Worm (Caenorhabditis elegans) whole organism, late embryonic: Measurements from ENCODE around the gene F16G10.3.

Source experiments
- F13H6.1 ChIP-seq: sonication (generic microtip); optimal IDR thresholded peaks from 2 replicates; lab custom pipeline; 2016; ENCODE audit warnings: missing genetic modification characterization, missing compliant biosample characterization
- T23F11.4 ChIP-seq: fragments of 200-800 bp; sonication (Bioruptor generic); optimal IDR thresholded peaks from 2 replicates; lab custom pipeline; 2018; ENCODE audit warnings: mild to moderate bottlenecking, missing genetic modification characterization, missing compliant biosample characterization
- ama-1 ChIP-seq: fragments of 150-350 bp; optimal IDR thresholded peaks from 2 replicates; lab custom pipeline; 2014
- ceh-19 ChIP-seq: fragments of 200-800 bp; sonication (Bioruptor generic); optimal IDR thresholded peaks from 2 replicates; lab custom pipeline; 2018; ENCODE audit warnings: mild to moderate bottlenecking, missing genetic modification characterization, missing compliant biosample characterization
- ceh-34 ChIP-seq: sonication (generic microtip); optimal IDR thresholded peaks from 2 replicates; lab custom pipeline; 2016; ENCODE audit warnings: mild to moderate bottlenecking, missing genetic modification characterization, missing compliant biosample characterization
- ceh-6 ChIP-seq: fragments of 200-800 bp; sonication (Bioruptor generic); optimal IDR thresholded peaks from 2 replicates; lab custom pipeline; 2018; ENCODE audit warnings: mild to moderate bottlenecking, missing genetic modification characterization, missing compliant biosample characterization
- ceh-9 ChIP-seq: sonication (generic microtip); optimal IDR thresholded peaks from 2 replicates; lab custom pipeline; 2016; ENCODE audit warnings: mild to moderate bottlenecking, missing genetic modification characterization, inconsistent platforms, missing compliant biosample characterization
- fkh-10 ChIP-seq: fragments of 150-350 bp; optimal IDR thresholded peaks from 2 replicates; lab custom pipeline; 2014; ENCODE audit warnings: missing biosample characterization, missing genetic modification reagents, missing genetic modification characterization
- nhr-11 ChIP-seq: fragments of 150-350 bp; optimal IDR thresholded peaks from 2 replicates; lab custom pipeline; 2014; ENCODE audit warnings: missing biosample characterization, missing genetic modification characterization
- pros-1 ChIP-seq: fragments of 150-350 bp; optimal IDR thresholded peaks from 2 replicates; lab custom pipeline; 2014; ENCODE audit warnings: missing biosample characterization, missing genetic modification reagents, missing genetic modification characterization
- tbx-2 ChIP-seq: sonication (generic microtip); optimal IDR thresholded peaks from 2 replicates; lab custom pipeline; 2016; ENCODE audit warnings: missing genetic modification characterization, missing compliant biosample characterization

DNA sequence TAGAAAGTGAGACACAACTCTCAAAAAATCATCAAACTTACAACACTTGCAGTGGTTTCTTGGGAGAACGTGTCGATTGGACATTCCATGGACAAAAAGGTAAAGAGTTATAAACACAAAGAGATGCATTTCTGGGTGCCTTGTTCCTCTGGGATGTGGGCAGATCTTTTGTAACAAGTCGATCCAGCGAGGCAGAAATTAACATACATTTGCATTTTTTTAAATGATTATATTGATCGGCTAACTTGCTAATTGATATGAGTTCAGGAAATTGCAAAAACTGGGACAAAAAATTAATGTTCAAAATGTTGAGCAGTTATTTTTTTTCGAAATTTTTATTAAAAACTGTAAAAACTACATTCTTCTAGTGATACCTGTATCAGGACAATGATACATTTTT is 5.6 kb downstream of the F16G10.3 start, which contains the start of gene F16G10.6:
- TF ChIP-seq ceh-34 (tag; lab: Kevin White, UChicago) (no peak), ceh-6 (GFP tag; lab: Kevin White, UChicago) (no peak), nhr-11 (tag; lab: Kevin White, UChicago) (no peak), ceh-19 (GFP tag; lab: Kevin White, UChicago) (no peak), ama-1 (lab: Kevin White, UChicago) (no peak), T23F11.4 (GFP tag; lab: Kevin White, UChicago) (no peak), F13H6.1 (no peak), pros-1 (tag; lab: Kevin White, UChicago) (no peak), ceh-9 (tag; lab: Kevin White, UChicago) (no peak), fkh-10 (GFP tag; lab: Kevin White, UChicago) (no peak), tbx-2 (tag; lab: Kevin White, UChicago) (no peak)
